Comparison of ENCODE assay signal across 5 fruit fly cellular contexts in genomic region chrX:15066374-15067057, dm6.
A peak's percentile ranks its signal among the peaks of the same experiment; 100 is the strongest.
TF ChIP-seq lines count a peak whose summit lies in the region.

Gene opm (minus strand): TSS chrX:15066432.
Gene dob (plus strand): TSS chrX:15067007.

- no peak for TF ChIP-seq CTCF in whole organism, embryonic (GFP tag; optimal IDR thresholded peaks at IDR 0.05; lab: Kevin White, UChicago)

TF ChIP-seq in whole organism, adult, 20 proteins besides CTCF, POLR2A, EP300 and RAD21:
- TF ChIP-seq pad (GFP tag; optimal IDR thresholded peaks at IDR 0.05; lab: Kevin White, UChicago) (peak; percentile 11), CG11617 (GFP tag; optimal IDR thresholded peaks at IDR 0.05; lab: Kevin White, UChicago) (peak; percentile 22), Mnt (GFP tag; optimal IDR thresholded peaks at IDR 0.05; lab: Kevin White, UChicago) (peak; percentile 14), CG12768 (GFP tag; optimal IDR thresholded peaks at IDR 0.05; lab: Kevin White, UChicago) (no peak), CG1620 (GFP tag; optimal IDR thresholded peaks at IDR 0.05; lab: Kevin White, UChicago) (peak; percentile 27), CG5204 (GFP tag; optimal IDR thresholded peaks at IDR 0.05; lab: Kevin White, UChicago) (peak; percentile 1), CG14711 (tag; optimal IDR thresholded peaks at IDR 0.05; lab: Kevin White, UChicago) (no peak), kay (GFP tag; lab: Kevin White, UChicago; ENCODE audit: borderline replicate concordance) (peak; percentile 77)
TF ChIP-seq in whole organism, adult: peak in this region for 6.

TF ChIP-seq in whole organism, embryonic, 481 proteins besides CTCF, POLR2A, EP300 and RAD21 (continues in another document):
- TF ChIP-seq CG2116 (GFP tag; optimal IDR thresholded peaks at IDR 0.05; lab: Kevin White, UChicago) (peak; percentile 42), NFAT (GFP tag; IDR thresholded peaks at IDR 0.05; lab: Robert Waterston, UW) (no peak), crc (GFP tag; optimal IDR thresholded peaks at IDR 0.05; lab: Kevin White, UChicago) (no peak), CG16779 (GFP tag; IDR thresholded peaks at IDR 0.05; lab: Robert Waterston, UW) (no peak), CG32772 (GFP tag; IDR thresholded peaks at IDR 0.05; lab: Robert Waterston, UW) (no peak), CG1024 (GFP tag; IDR thresholded peaks at IDR 0.05; lab: Robert Waterston, UW) (no peak), Dfd (GFP tag; optimal IDR thresholded peaks at IDR 0.05; lab: Kevin White, UChicago) (no peak), CG14965 (GFP tag; optimal IDR thresholded peaks at IDR 0.05; lab: Kevin White, UChicago; ENCODE audit: borderline replicate concordance) (no peak), BtbVII (GFP tag; optimal IDR thresholded peaks at IDR 0.05; lab: Kevin White, UChicago) (no peak), CG14860 (GFP tag; IDR thresholded peaks at IDR 0.05; lab: Robert Waterston, UW; ENCODE audit: partially characterized antibody) (no peak), HLH54F (GFP tag; optimal IDR thresholded peaks at IDR 0.05; lab: Kevin White, UChicago) (no peak), pzg (GFP tag; optimal IDR thresholded peaks at IDR 0.05; lab: Kevin White, UChicago) (peak; percentile 63), nom (GFP tag; optimal IDR thresholded peaks at IDR 0.05; lab: Kevin White, UChicago) (no peak), seq (GFP tag; IDR thresholded peaks at IDR 0.05; lab: Robert Waterston, UW) (no peak), dan (GFP tag; IDR thresholded peaks at IDR 0.05; lab: Robert Waterston, UW) (no peak), CG7786 (GFP tag; optimal IDR thresholded peaks at IDR 0.05; lab: Kevin White, UChicago) (no peak), eve (GFP tag; optimal IDR thresholded peaks at IDR 0.05; lab: Kevin White, UChicago) (no peak), CG17385 (GFP tag; optimal IDR thresholded peaks at IDR 0.05; lab: Kevin White, UChicago) (peak; percentile 30), Deaf1 (tag; optimal IDR thresholded peaks at IDR 0.05; lab: Kevin White, UChicago) (no peak), CG5245 (GFP tag; optimal IDR thresholded peaks at IDR 0.05; lab: Kevin White, UChicago) (no peak), Mad (GFP tag; optimal IDR thresholded peaks at IDR 0.05; lab: Kevin White, UChicago) (no peak)

TF ChIP-seq in whole organism, prepupa, 60 proteins besides CTCF, POLR2A, EP300 and RAD21 (continues in another document):
- TF ChIP-seq ss (GFP tag; optimal IDR thresholded peaks at IDR 0.05; lab: Kevin White, UChicago) (no peak), cyc (GFP tag; optimal IDR thresholded peaks at IDR 0.05; lab: Kevin White, UChicago) (peak; percentile 19), CG8319 (GFP tag; optimal IDR thresholded peaks at IDR 0.05; lab: Kevin White, UChicago) (no peak), CG6276 (GFP tag; optimal IDR thresholded peaks at IDR 0.05; lab: Kevin White, UChicago) (no peak), CG31627 (GFP tag; optimal IDR thresholded peaks at IDR 0.05; lab: Kevin White, UChicago) (peak; percentile 14), pdm3 (GFP tag; optimal IDR thresholded peaks at IDR 0.05; lab: Kevin White, UChicago) (no peak), fkh (GFP tag; optimal IDR thresholded peaks at IDR 0.05; lab: Kevin White, UChicago) (no peak), dac (GFP tag; optimal IDR thresholded peaks at IDR 0.05; lab: Kevin White, UChicago) (no peak), CG3032 (tag; optimal IDR thresholded peaks at IDR 0.05; lab: Kevin White, UChicago) (no peak), Hr39 (GFP tag; optimal IDR thresholded peaks at IDR 0.05; lab: Kevin White, UChicago) (peak; percentile 14), esn (GFP tag; optimal IDR thresholded peaks at IDR 0.05; lab: Kevin White, UChicago) (peak; percentile 36), svp (GFP tag; lab: Kevin White, UChicago) (peak; percentile 65), CG8119 (GFP tag; IDR thresholded peaks at IDR 0.05; lab: Robert Waterston, UW) (no peak), CG34406 (GFP tag; optimal IDR thresholded peaks at IDR 0.05; lab: Kevin White, UChicago) (no peak), topi (GFP tag; optimal IDR thresholded peaks at IDR 0.05; lab: Kevin White, UChicago) (peak; percentile 16), Gug (GFP tag; IDR thresholded peaks at IDR 0.05; lab: Robert Waterston, UW) (no peak), Blimp-1 (GFP tag; optimal IDR thresholded peaks at IDR 0.05; lab: Kevin White, UChicago) (peak; percentile 43), net (GFP tag; optimal IDR thresholded peaks at IDR 0.05; lab: Kevin White, UChicago) (no peak), CG15336 (GFP tag; IDR thresholded peaks at IDR 0.05; lab: Robert Waterston, UW) (no peak), salr (GFP tag; optimal IDR thresholded peaks at IDR 0.05; lab: Kevin White, UChicago) (no peak), Eip78C (GFP tag; lab: Kevin White, UChicago) (no peak), OdsH (GFP tag; optimal IDR thresholded peaks at IDR 0.05; lab: Kevin White, UChicago) (no peak), CG1621 (tag; optimal IDR thresholded peaks at IDR 0.05; lab: Kevin White, UChicago) (no peak), CG9139 (GFP tag; optimal IDR thresholded peaks at IDR 0.05; lab: Kevin White, UChicago) (no peak)

TF ChIP-seq in whole organism, pupa, 21 proteins besides CTCF, POLR2A, EP300 and RAD21:
- TF ChIP-seq CG12605 (GFP tag; IDR thresholded peaks at IDR 0.05; lab: Robert Waterston, UW) (no peak), rn (GFP tag; IDR thresholded peaks at IDR 0.05; lab: Robert Waterston, UW) (no peak), CG9948 (tag; optimal IDR thresholded peaks at IDR 0.05; lab: Kevin White, UChicago) (peak; percentile 20), CG8159 (tag; optimal IDR thresholded peaks at IDR 0.05; lab: Kevin White, UChicago) (peak; percentile 13), CG15710 (tag; optimal IDR thresholded peaks at IDR 0.05; lab: Kevin White, UChicago) (no peak)

TF ChIP-seq in whole organism, wandering third instar larva, 38 proteins besides CTCF, POLR2A, EP300 and RAD21:
- TF ChIP-seq sv (GFP tag; optimal IDR thresholded peaks at IDR 0.05; lab: Kevin White, UChicago) (no peak), fru (GFP tag; optimal IDR thresholded peaks at IDR 0.05; lab: Kevin White, UChicago) (peak; percentile 12), jim (GFP tag; optimal IDR thresholded peaks at IDR 0.05; lab: Kevin White, UChicago) (no peak), tai (GFP tag; optimal IDR thresholded peaks at IDR 0.05; lab: Kevin White, UChicago) (no peak), CG9705 (GFP tag; optimal IDR thresholded peaks at IDR 0.05; lab: Kevin White, UChicago) (no peak), h (GFP tag; optimal IDR thresholded peaks at IDR 0.05; lab: Kevin White, UChicago) (peak; percentile 32), Jra (GFP tag; optimal IDR thresholded peaks at IDR 0.05; lab: Kevin White, UChicago) (no peak), GATAd (GFP tag; optimal IDR thresholded peaks at IDR 0.05; lab: Kevin White, UChicago) (no peak), Sp1 (GFP tag; optimal IDR thresholded peaks at IDR 0.05; lab: Kevin White, UChicago) (peak; percentile 29), rgr (GFP tag; optimal IDR thresholded peaks at IDR 0.05; lab: Kevin White, UChicago) (no peak), CrebA (GFP tag; optimal IDR thresholded peaks at IDR 0.05; lab: Kevin White, UChicago; ENCODE audit: borderline replicate concordance) (no peak), dsf (GFP tag; optimal IDR thresholded peaks at IDR 0.05; lab: Kevin White, UChicago; ENCODE audit: borderline replicate concordance) (no peak), woc (GFP tag; optimal IDR thresholded peaks at IDR 0.05; lab: Kevin White, UChicago) (peak; percentile 74), pan (optimal IDR thresholded peaks at IDR 0.05; lab: Kevin White, UChicago) (no peak), psq (GFP tag; optimal IDR thresholded peaks at IDR 0.05; lab: Kevin White, UChicago) (peak; percentile 20), dmrt93B (GFP tag; optimal IDR thresholded peaks at IDR 0.05; lab: Kevin White, UChicago) (no peak), Myc (optimal IDR thresholded peaks at IDR 0.05; lab: Kevin White, UChicago) (peak; percentile 88), brk (GFP tag; optimal IDR thresholded peaks at IDR 0.05; lab: Kevin White, UChicago) (no peak), usp (GFP tag; optimal IDR thresholded peaks at IDR 0.05; lab: Kevin White, UChicago) (no peak), br (GFP tag; optimal IDR thresholded peaks at IDR 0.05; lab: Kevin White, UChicago) (no peak), HLH106 (tag; optimal IDR thresholded peaks at IDR 0.05; lab: Kevin White, UChicago) (peak; percentile 46), CG32264 (GFP tag; optimal IDR thresholded peaks at IDR 0.05; lab: Kevin White, UChicago) (no peak), sage (GFP tag; optimal IDR thresholded peaks at IDR 0.05; lab: Kevin White, UChicago) (no peak), dl (GFP tag; optimal IDR thresholded peaks at IDR 0.05; lab: Kevin White, UChicago; ENCODE audit: insufficient read depth in 1 of 2, partially characterized antibody in 2 of 2) (no peak), Hnf4 (GFP tag; optimal IDR thresholded peaks at IDR 0.05; lab: Kevin White, UChicago) (no peak), Rel (GFP tag; optimal IDR thresholded peaks at IDR 0.05; lab: Kevin White, UChicago) (no peak), Rel (tag; optimal IDR thresholded peaks at IDR 0.05; lab: Kevin White, UChicago) (peak; percentile 73), Dfd (GFP tag; optimal IDR thresholded peaks at IDR 0.05; lab: Kevin White, UChicago) (no peak), foxo (GFP tag; optimal IDR thresholded peaks at IDR 0.05; lab: Kevin White, UChicago) (peak in 1 of 2 experiments; percentile 16)
